Worm (Caenorhabditis elegans) whole organism, mixed stage, embryonic: Measurements from ENCODE around the gene cua-1.

Experiments used
- bed-3 ChIP-seq: fragments of 200-800 bp; sonication (Bioruptor generic); optimal IDR thresholded peaks from 3 replicates; lab custom pipeline; 2018; ENCODE audit warnings: mild to moderate bottlenecking, missing genetic modification characterization, moderate library complexity, missing compliant biosample characterization
- elt-1 ChIP-seq: sonication (generic microtip); optimal IDR thresholded peaks from 2 replicates; lab custom pipeline; 2017; ENCODE audit warnings: missing genetic modification characterization, mild to moderate bottlenecking, missing compliant biosample characterization, antibody characterized with exemption, moderate library complexity, borderline replicate concordance; ENCODE audit not compliant: insufficient read depth
- elt-3 ChIP-seq: fragments of 150-350 bp; optimal IDR thresholded peaks from 2 replicates; lab custom pipeline; 2014; ENCODE audit warnings: missing biosample characterization, missing genetic modification characterization
- lin-13 ChIP-seq: fragments of 150-350 bp; optimal IDR thresholded peaks from 2 replicates; lab custom pipeline; 2014; ENCODE audit warnings: missing biosample characterization, missing genetic modification characterization
- lin-32 ChIP-seq: fragments of 200-800 bp; sonication (Bioruptor generic); optimal IDR thresholded peaks from 2 replicates; lab custom pipeline; 2018; ENCODE audit warnings: mild to moderate bottlenecking, missing genetic modification characterization, missing compliant biosample characterization
- lsy-2 ChIP-seq: fragments of 150-350 bp; optimal IDR thresholded peaks from 2 replicates; lab custom pipeline; 2014; ENCODE audit warnings: missing biosample characterization, missing genetic modification characterization
- mep-1 ChIP-seq: fragments of 150-350 bp; optimal IDR thresholded peaks from 2 replicates; lab custom pipeline; 2017; ENCODE audit warnings: missing biosample characterization, missing genetic modification reagents, missing genetic modification characterization, inconsistent platforms
- nhr-237 ChIP-seq: fragments of 150-350 bp; optimal IDR thresholded peaks from 2 replicates; lab custom pipeline; 2014; ENCODE audit warnings: missing biosample characterization, missing genetic modification characterization
- nhr-76 ChIP-seq: sonication (generic microtip); optimal IDR thresholded peaks from 2 replicates; lab custom pipeline; 2017; ENCODE audit warnings: missing biosample characterization, missing genetic modification characterization
- pha-4 ChIP-seq: fragments of 150-350 bp; optimal IDR thresholded peaks from 2 replicates; lab custom pipeline; 2018; ENCODE audit warnings: missing biosample characterization, missing genetic modification reagents, missing genetic modification characterization
- snpc-4 ChIP-seq: fragments of 150-350 bp; optimal IDR thresholded peaks from 2 replicates; lab custom pipeline; 2014; ENCODE audit warnings: missing biosample characterization, missing genetic modification characterization
- sptf-1 ChIP-seq: sonication (generic microtip); optimal IDR thresholded peaks from 2 replicates; lab custom pipeline; 2017; ENCODE audit warnings: mild to moderate bottlenecking, missing genetic modification characterization, moderate library complexity, missing compliant biosample characterization
- tbx-8 ChIP-seq: fragments of 200-800 bp; sonication (Bioruptor generic); optimal IDR thresholded peaks from 2 replicates; lab custom pipeline; 2018; ENCODE audit warnings: mild to moderate bottlenecking, missing genetic modification characterization, moderate library complexity, missing compliant biosample characterization

ce11 chrIII:13435570-13435969 is 19.5 kb downstream of the cua-1 start, which contains the start of gene F45G2.8:
- TF ChIP-seq sptf-1 (tag; lab: Kevin White, UChicago) (no peak), lin-13 (no peak), pha-4 (tag; lab: Kevin White, UChicago) (no peak), mep-1 (tag; lab: Kevin White, UChicago) (no peak), nhr-237 (no peak), nhr-76 (tag; lab: Kevin White, UChicago) (no peak), tbx-8 (no peak), lin-32 (no peak), snpc-4 (tag; lab: Kevin White, UChicago) (no peak), elt-1 (tag; lab: Kevin White, UChicago) (no peak), bed-3 (no peak), lsy-2 (tag; lab: Kevin White, UChicago) (no peak), elt-3 (tag; lab: Kevin White, UChicago) (no peak)
